Worm (Caenorhabditis elegans) whole organism, L1 larva: ENCODE results near the gene srt-28.

Source experiments
- C04F5.9 ChIP-seq: sonication (generic microtip); optimal IDR thresholded peaks from 2 replicates; lab custom pipeline; 2016; ENCODE audit warnings: missing genetic modification characterization, missing compliant biosample characterization
- F16B12.6 ChIP-seq: fragments of 150-350 bp; optimal IDR thresholded peaks from 2 replicates; lab custom pipeline; 2014; ENCODE audit warnings: missing biosample characterization, missing genetic modification characterization
- blmp-1 ChIP-seq: fragments of 150-350 bp; optimal IDR thresholded peaks from 2 replicates; lab custom pipeline; 2014; ENCODE audit warnings: missing biosample characterization, missing genetic modification characterization
- ets-5 ChIP-seq: fragments of 200-800 bp; sonication (Bioruptor generic); IDR thresholded peaks from 2 replicates; pipeline ENCODE4 v1.3.6; 2022; ENCODE audit warnings: missing genetic modification characterization, missing compliant biosample characterization
- nhr-20 ChIP-seq: sonication (generic microtip); optimal IDR thresholded peaks from 2 replicates; lab custom pipeline; 2016; ENCODE audit warnings: mild to moderate bottlenecking, missing genetic modification characterization, missing compliant biosample characterization
- snpc-4 ChIP-seq: fragments of 150-350 bp; optimal IDR thresholded peaks from 2 replicates; lab custom pipeline; 2014; ENCODE audit warnings: missing biosample characterization, missing genetic modification characterization
- vab-15 ChIP-seq: sonication (generic microtip); optimal IDR thresholded peaks from 2 replicates; lab custom pipeline; 2017; ENCODE audit warnings: missing genotype, mild to moderate bottlenecking, missing genetic modification characterization, missing compliant biosample characterization

DNA sequence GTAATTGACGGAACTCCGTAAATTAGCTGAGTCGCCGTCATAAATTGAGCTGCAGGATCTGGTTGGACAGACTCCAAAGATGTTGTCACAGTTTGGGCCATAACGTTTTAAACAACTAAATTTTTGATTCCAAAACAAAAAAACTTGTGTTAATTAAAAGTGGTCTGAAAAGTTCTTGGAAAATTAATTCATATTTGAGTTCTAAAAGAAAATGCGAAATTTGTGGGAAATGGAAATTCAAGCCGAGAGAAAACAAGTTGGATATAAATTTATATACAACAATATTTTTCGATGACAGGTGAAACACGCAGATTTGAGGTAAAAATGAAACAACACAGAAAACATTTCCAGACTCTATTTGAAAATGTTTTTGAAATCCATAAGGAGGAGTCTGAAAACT, 11.8 kb upstream of the srt-28 start, which contains the start of gene srg-59:
- TF ChIP-seq vab-15 (tag; lab: Kevin White, UChicago) (no peak), nhr-20 (tag; lab: Kevin White, UChicago) (no peak), C04F5.9 (tag; lab: Kevin White, UChicago) (no peak), F16B12.6 (tag; lab: Kevin White, UChicago) (no peak), snpc-4 (tag; lab: Kevin White, UChicago) (no peak), ets-5 (GFP tag; lab: Robert Waterston, UW) (no peak), blmp-1 (tag; lab: Kevin White, UChicago) (no peak)
